Worm (Caenorhabditis elegans) whole organism, mixed stage, embryonic: Measurements from ENCODE around the gene mppb-1.

Experiments
- drap-1 ChIP-seq: fragments of 200-800 bp; sonication (Bioruptor generic); optimal IDR thresholded peaks from 3 replicates; lab custom pipeline; 2018; ENCODE audit warnings: mild to moderate bottlenecking, missing genetic modification characterization, missing compliant biosample characterization
- lin-13 ChIP-seq: fragments of 150-350 bp; optimal IDR thresholded peaks from 2 replicates; lab custom pipeline; 2014; ENCODE audit warnings: missing biosample characterization, missing genetic modification characterization
- pha-4 ChIP-seq: fragments of 150-350 bp; optimal IDR thresholded peaks from 2 replicates; lab custom pipeline; 2018; ENCODE audit warnings: missing biosample characterization, missing genetic modification reagents, missing genetic modification characterization
- sptf-1 ChIP-seq: sonication (generic microtip); optimal IDR thresholded peaks from 2 replicates; lab custom pipeline; 2017; ENCODE audit warnings: mild to moderate bottlenecking, missing genetic modification characterization, moderate library complexity, missing compliant biosample characterization
- unc-39 ChIP-seq: fragments of 150-350 bp; optimal IDR thresholded peaks from 2 replicates; lab custom pipeline; 2014; ENCODE audit warnings: missing biosample characterization, missing genetic modification characterization

- TF ChIP-seq unc-39 (tag; lab: Kevin White, UChicago) (no peak), drap-1 (GFP tag; lab: Kevin White, UChicago) (no peak), lin-13 (tag; lab: Kevin White, UChicago) (no peak), pha-4 (tag; lab: Kevin White, UChicago) (no peak), sptf-1 (tag; lab: Kevin White, UChicago) (no peak)
These were observed 37.5 kb downstream of the mppb-1 start for ce11 chrIV:9112019-9112418.
